Worm (Caenorhabditis elegans) whole organism, late embryonic: ENCODE measurements around the gene arf-1.

Experiments
- C08G9.2 ChIP-seq: sonication (generic microtip); optimal IDR thresholded peaks from 2 replicates; lab custom pipeline; 2016; ENCODE audit warnings: mild to moderate bottlenecking, missing genetic modification characterization, moderate library complexity, missing compliant biosample characterization
- F13H6.1 ChIP-seq: sonication (generic microtip); optimal IDR thresholded peaks from 2 replicates; lab custom pipeline; 2016; ENCODE audit warnings: missing genetic modification characterization, missing compliant biosample characterization
- K09A11.1 ChIP-seq: sonication (generic microtip); optimal IDR thresholded peaks from 2 replicates; lab custom pipeline; 2017; ENCODE audit warnings: antibody characterized with exemption, mild to moderate bottlenecking, missing genetic modification characterization, missing compliant biosample characterization; ENCODE audit not compliant: insufficient read depth
- T23F11.4 ChIP-seq: fragments of 200-800 bp; sonication (Bioruptor generic); optimal IDR thresholded peaks from 2 replicates; lab custom pipeline; 2018; ENCODE audit warnings: mild to moderate bottlenecking, missing genetic modification characterization, missing compliant biosample characterization
- ahr-1 ChIP-seq: sonication (generic microtip); optimal IDR thresholded peaks from 2 replicates; lab custom pipeline; 2016; ENCODE audit warnings: missing genetic modification characterization, missing compliant biosample characterization
- ama-1 ChIP-seq: fragments of 150-350 bp; optimal IDR thresholded peaks from 2 replicates; lab custom pipeline; 2014
- ceh-19 ChIP-seq: fragments of 200-800 bp; sonication (Bioruptor generic); optimal IDR thresholded peaks from 2 replicates; lab custom pipeline; 2018; ENCODE audit warnings: mild to moderate bottlenecking, missing genetic modification characterization, missing compliant biosample characterization
- ceh-22 ChIP-seq: sonication (generic microtip); optimal IDR thresholded peaks from 2 replicates; lab custom pipeline; 2017; ENCODE audit warnings: missing biosample characterization, missing genetic modification characterization
- ceh-24 ChIP-seq: sonication (generic microtip); optimal IDR thresholded peaks from 2 replicates; lab custom pipeline; 2016; ENCODE audit warnings: mild to moderate bottlenecking, missing genetic modification characterization, missing compliant biosample characterization
- ceh-31 ChIP-seq: sonication (generic microtip); optimal IDR thresholded peaks from 2 replicates; lab custom pipeline; 2016; ENCODE audit warnings: missing genetic modification characterization, missing compliant biosample characterization
- ceh-34 ChIP-seq: sonication (generic microtip); optimal IDR thresholded peaks from 2 replicates; lab custom pipeline; 2016; ENCODE audit warnings: mild to moderate bottlenecking, missing genetic modification characterization, missing compliant biosample characterization
- ceh-45 ChIP-seq: fragments of 200-800 bp; sonication (Bioruptor generic); IDR thresholded peaks from 2 replicates; pipeline ENCODE4 v1.3.6; 2022; ENCODE audit warnings: missing genetic modification reagents, missing genetic modification characterization, missing compliant biosample characterization
- ceh-6 ChIP-seq: fragments of 200-800 bp; sonication (Bioruptor generic); optimal IDR thresholded peaks from 2 replicates; lab custom pipeline; 2018; ENCODE audit warnings: mild to moderate bottlenecking, missing genetic modification characterization, missing compliant biosample characterization
- dve-1 ChIP-seq: sonication (generic microtip); optimal IDR thresholded peaks from 2 replicates; lab custom pipeline; 2017; ENCODE audit warnings: antibody characterized with exemption, mild to moderate bottlenecking, missing genetic modification characterization, missing compliant biosample characterization
- elt-4 ChIP-seq: sonication (generic microtip); optimal IDR thresholded peaks from 2 replicates; lab custom pipeline; 2016; ENCODE audit warnings: missing genetic modification characterization, missing compliant biosample characterization
- fkh-10 ChIP-seq: fragments of 150-350 bp; optimal IDR thresholded peaks from 2 replicates; lab custom pipeline; 2014; ENCODE audit warnings: missing biosample characterization, missing genetic modification reagents, missing genetic modification characterization
- gmeb-2 ChIP-seq: sonication (generic microtip); optimal IDR thresholded peaks from 2 replicates; lab custom pipeline; 2016; ENCODE audit warnings: missing genetic modification characterization, inconsistent platforms, missing compliant biosample characterization
- hlh-30 ChIP-seq: sonication (generic microtip); optimal IDR thresholded peaks from 2 replicates; lab custom pipeline; 2017; ENCODE audit warnings: antibody characterized with exemption, missing genetic modification characterization, missing compliant biosample characterization; ENCODE audit not compliant: insufficient read depth
- mec-3 ChIP-seq: sonication (generic microtip); optimal IDR thresholded peaks from 2 replicates; lab custom pipeline; 2016; ENCODE audit warnings: borderline replicate concordance, missing genetic modification characterization, missing compliant biosample characterization
- nfya-1 ChIP-seq: sonication (generic microtip); optimal IDR thresholded peaks from 2 replicates; lab custom pipeline; 2017; ENCODE audit warnings: missing genetic modification characterization, mild to moderate bottlenecking, missing compliant biosample characterization, antibody characterized with exemption, moderate library complexity
- nhr-11 ChIP-seq: fragments of 150-350 bp; optimal IDR thresholded peaks from 2 replicates; lab custom pipeline; 2014; ENCODE audit warnings: missing biosample characterization, missing genetic modification characterization
- nhr-232 ChIP-seq: sonication (generic microtip); optimal IDR thresholded peaks from 2 replicates; lab custom pipeline; 2016; ENCODE audit warnings: missing genetic modification characterization, missing compliant biosample characterization
- npax-4 ChIP-seq: sonication (generic microtip); optimal IDR thresholded peaks from 2 replicates; lab custom pipeline; 2016; ENCODE audit warnings: missing genetic modification characterization, missing compliant biosample characterization
- pat-9 ChIP-seq: fragments of 200-800 bp; sonication (Bioruptor generic); optimal IDR thresholded peaks from 2 replicates; lab custom pipeline; 2018; ENCODE audit warnings: mild to moderate bottlenecking, missing genetic modification characterization, moderate library complexity, missing compliant biosample characterization
- pha-2 ChIP-seq: sonication (generic microtip); optimal IDR thresholded peaks from 2 replicates; lab custom pipeline; 2017; ENCODE audit warnings: mild to moderate bottlenecking, missing genetic modification characterization, missing compliant biosample characterization
- pha-4 ChIP-seq: fragments of 150-350 bp; optimal IDR thresholded peaks from 2 replicates; lab custom pipeline; 2018; ENCODE audit warnings: missing biosample characterization, missing genetic modification reagents, missing genetic modification characterization
- pros-1 ChIP-seq: fragments of 150-350 bp; optimal IDR thresholded peaks from 2 replicates; lab custom pipeline; 2014; ENCODE audit warnings: missing biosample characterization, missing genetic modification reagents, missing genetic modification characterization
- sdc-2 ChIP-seq: sonication (generic microtip); optimal IDR thresholded peaks from 2 replicates; lab custom pipeline; 2016; ENCODE audit warnings: missing genotype, missing genetic modification characterization, missing compliant biosample characterization
- sox-4 ChIP-seq: sonication (generic microtip); optimal IDR thresholded peaks from 2 replicates; lab custom pipeline; 2017; ENCODE audit warnings: mild to moderate bottlenecking, missing genetic modification characterization, inconsistent platforms, missing compliant biosample characterization
- syd-9 ChIP-seq: sonication (generic microtip); optimal IDR thresholded peaks from 2 replicates; lab custom pipeline; 2016; ENCODE audit warnings: mild to moderate bottlenecking, missing genetic modification characterization, moderate library complexity, missing compliant biosample characterization
- tbx-2 ChIP-seq: sonication (generic microtip); optimal IDR thresholded peaks from 2 replicates; lab custom pipeline; 2016; ENCODE audit warnings: missing genetic modification characterization, missing compliant biosample characterization
- ttx-3 ChIP-seq: sonication (generic microtip); optimal IDR thresholded peaks from 2 replicates; lab custom pipeline; 2016; ENCODE audit warnings: missing genetic modification reagents, missing genetic modification characterization, missing compliant biosample characterization
- unc-42 ChIP-seq: sonication (generic microtip); optimal IDR thresholded peaks from 2 replicates; lab custom pipeline; 2016; ENCODE audit warnings: missing genotype, missing genetic modification characterization, missing compliant biosample characterization
- unc-86 ChIP-seq: sonication (generic microtip); optimal IDR thresholded peaks from 2 replicates; lab custom pipeline; 2016; ENCODE audit warnings: missing genetic modification characterization, missing compliant biosample characterization
- zip-5 ChIP-seq: sonication (generic microtip); optimal IDR thresholded peaks from 2 replicates; lab custom pipeline; 2016; ENCODE audit warnings: missing genetic modification characterization, missing compliant biosample characterization

The arf-1 gene

DNA sequence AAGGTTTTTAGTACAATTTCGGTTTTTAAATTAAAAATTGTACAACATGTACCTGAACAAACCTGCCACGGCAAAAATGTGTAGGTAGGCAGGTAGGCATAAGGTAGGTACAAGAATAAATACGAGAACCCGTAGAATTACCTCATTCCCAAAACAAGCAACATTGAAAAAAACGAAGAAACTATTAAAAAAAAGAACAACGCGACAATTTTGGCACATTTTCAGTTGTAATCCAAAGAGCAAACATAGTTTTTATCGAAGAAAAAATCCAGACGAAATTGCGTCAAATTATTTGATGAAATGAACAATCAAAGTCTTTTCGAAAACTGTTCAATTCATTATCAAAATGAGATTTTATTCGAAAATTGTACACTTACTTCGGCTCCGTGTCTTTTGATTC lies 26.0 kb downstream of the arf-1 start, which contains the start of gene B0244.16:
Gene B0244.16 (plus strand): TSS at position 301 of the 400 bp plus-strand sequence.
- TF ChIP-seq dve-1, result no peak
- no peak for TF ChIP-seq ceh-6 (GFP tag; lab: Kevin White, UChicago)
- TF ChIP-seq ttx-3, result no peak
- no peak for TF ChIP-seq sdc-2
- TF ChIP-seq ceh-24 (tag; lab: Kevin White, UChicago), result no peak
- TF ChIP-seq pat-9, result no peak
- TF ChIP-seq nfya-1 (tag; lab: Kevin White, UChicago), result no peak
- TF ChIP-seq F13H6.1 (tag; lab: Kevin White, UChicago), result no peak
- TF ChIP-seq pros-1 (tag; lab: Kevin White, UChicago), result no peak
- no peak for TF ChIP-seq T23F11.4 (GFP tag; lab: Kevin White, UChicago)
- no peak for TF ChIP-seq sox-4 (tag; lab: Kevin White, UChicago)
- TF ChIP-seq syd-9, result no peak
- TF ChIP-seq hlh-30, result no peak
- TF ChIP-seq, all 69 proteins: peak for 0

DNA sequence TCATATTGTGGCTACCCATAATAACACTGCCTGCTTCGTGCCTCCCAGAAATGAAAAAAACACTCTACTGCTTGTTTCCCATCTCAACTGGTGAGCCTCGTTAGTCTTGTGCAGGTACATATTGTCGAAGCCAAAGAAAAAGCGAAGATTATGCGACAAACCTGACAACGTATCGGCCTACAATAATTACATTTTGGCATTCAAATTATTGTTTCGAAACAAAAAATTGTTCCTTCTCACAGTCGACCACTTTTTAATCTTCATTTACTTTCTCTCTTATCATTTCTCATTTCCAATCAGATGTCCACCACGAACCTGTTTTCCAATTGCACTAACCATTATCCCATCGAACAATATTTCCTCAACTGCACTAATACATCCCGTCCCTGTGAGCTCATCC lies 28.4 kb downstream of the arf-1 start, which contains the start of gene B0244.15:
Gene B0244.15 (plus strand): TSS at position 301 of the 400 bp plus-strand sequence.
- TF ChIP-seq ceh-22 (tag; lab: Kevin White, UChicago) (no peak), pha-2 (no peak)

DNA sequence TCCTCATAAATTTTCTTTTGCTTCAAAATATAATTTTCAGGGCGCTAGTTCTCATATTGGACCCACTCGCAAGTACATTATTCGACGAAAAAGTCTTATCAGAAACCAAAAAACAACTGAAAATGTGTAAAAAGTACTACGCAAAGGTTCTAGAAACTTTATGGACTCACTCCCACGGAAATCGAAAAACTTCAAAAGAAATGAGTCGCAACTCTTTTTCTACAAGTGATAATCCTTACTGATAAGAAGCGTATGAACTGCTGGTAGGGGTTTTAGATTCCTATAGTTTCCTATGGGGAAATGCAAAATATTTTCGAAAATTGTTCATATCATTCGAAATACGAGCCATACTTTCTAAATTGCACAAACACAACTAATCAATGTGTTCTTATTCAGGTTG lies 29.9 kb downstream of the arf-1 start, which contains the start of gene B0244.5:
Gene B0244.5 (plus strand): TSS at position 301 of the 400 bp plus-strand sequence.
- no peak for TF ChIP-seq F13H6.1 (tag; lab: Kevin White, UChicago)
- no peak for TF ChIP-seq unc-42 (tag; lab: Kevin White, UChicago)
- no peak for TF ChIP-seq nhr-232 (tag; lab: Kevin White, UChicago)
- no peak for TF ChIP-seq pat-9
- no peak for TF ChIP-seq ceh-19 (GFP tag; lab: Kevin White, UChicago)
- no peak for TF ChIP-seq mec-3 (tag; lab: Kevin White, UChicago)
- no peak for TF ChIP-seq ahr-1 (tag; lab: Kevin White, UChicago)
- no peak for TF ChIP-seq elt-4 (tag; lab: Kevin White, UChicago)

DNA sequence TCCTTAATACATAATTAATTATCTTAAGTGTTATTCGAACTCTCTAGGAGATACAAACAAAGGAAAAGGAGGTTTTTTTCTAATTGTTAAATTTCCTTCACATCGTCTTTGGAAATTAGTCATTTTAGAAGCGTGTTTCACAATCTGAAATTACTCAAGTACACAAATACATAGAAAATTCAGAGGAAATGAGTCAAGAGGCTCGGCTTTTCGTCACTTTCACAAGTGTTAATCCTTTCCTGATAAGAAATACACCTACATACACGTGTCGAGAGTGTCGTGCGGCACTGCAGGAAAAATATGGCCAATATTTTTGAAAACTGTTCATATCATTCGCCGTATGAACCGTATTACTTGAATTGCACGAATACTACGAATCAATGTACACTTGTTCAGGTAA lies 32.5 kb downstream of the arf-1 start, which contains the start of gene B0244.4:
Gene B0244.4 (plus strand): TSS at position 301 of the 400 bp plus-strand sequence.
- TF ChIP-seq nhr-11 (tag; lab: Kevin White, UChicago) (no peak), ceh-45 (GFP tag; lab: Robert Waterston, UW) (no peak), zip-5 (tag; lab: Kevin White, UChicago) (no peak)

DNA sequence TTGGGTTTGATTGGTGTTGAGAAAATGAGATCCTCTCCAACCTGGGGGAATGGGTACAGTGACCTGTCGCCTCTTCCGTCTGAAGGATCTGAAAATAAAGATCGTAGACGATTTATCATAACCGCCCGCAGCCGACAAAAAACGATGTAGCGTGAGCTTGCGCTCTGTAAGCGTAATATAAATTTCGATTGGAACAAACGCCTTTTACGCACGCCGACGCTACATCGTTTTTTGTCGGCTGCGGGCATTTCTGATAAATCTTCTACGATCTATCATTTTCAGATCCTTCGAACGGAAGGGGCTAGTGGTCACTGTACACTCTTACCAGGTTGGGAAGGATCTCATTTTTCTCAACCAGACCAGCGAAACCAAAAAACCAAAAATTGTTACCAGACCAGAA lies 33.7 kb downstream of the arf-1 start:
- no peak for TF ChIP-seq ceh-31 (tag; lab: Kevin White, UChicago)
- TF ChIP-seq tbx-2 (tag; lab: Kevin White, UChicago), result no peak
- TF ChIP-seq ceh-34, result no peak
- TF ChIP-seq ceh-19 (GFP tag; lab: Kevin White, UChicago), result no peak
- no peak for TF ChIP-seq K09A11.1 (tag; lab: Kevin White, UChicago)

DNA sequence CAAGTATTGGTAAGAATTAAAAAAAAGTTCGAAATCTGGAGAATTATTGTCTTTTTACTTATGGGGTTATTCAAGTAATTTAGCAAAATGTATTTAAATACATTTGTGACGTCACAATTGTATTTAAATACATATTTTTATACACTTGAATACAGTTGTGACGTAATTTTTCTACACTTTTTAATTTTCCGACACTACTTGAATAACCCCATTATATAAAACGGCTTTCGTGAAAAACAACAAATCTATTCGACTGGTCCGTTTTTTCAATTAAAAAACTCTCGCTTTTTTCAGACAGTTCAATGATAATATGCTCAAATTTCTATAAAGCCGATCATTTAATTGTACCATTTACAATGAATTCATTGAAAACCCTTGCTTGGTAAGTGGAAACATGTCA lies 35.8 kb downstream of the arf-1 start:
- TF ChIP-seq pha-4 (tag; lab: Kevin White, UChicago) (no peak), fkh-10 (no peak), nfya-1 (tag; lab: Kevin White, UChicago) (no peak), unc-86 (tag; lab: Kevin White, UChicago) (no peak), gmeb-2 (no peak), C08G9.2 (tag; lab: Kevin White, UChicago) (no peak), ceh-24 (tag; lab: Kevin White, UChicago) (no peak), dve-1 (no peak), npax-4 (tag; lab: Kevin White, UChicago) (no peak), ama-1 (lab: Kevin White, UChicago) (no peak)
